Fruit fly (Drosophila melanogaster): ENCODE data around the gene Cds.
A peak's percentile ranks its signal among the peaks of the same experiment; 100 is the strongest.

The Cds gene

DNA sequence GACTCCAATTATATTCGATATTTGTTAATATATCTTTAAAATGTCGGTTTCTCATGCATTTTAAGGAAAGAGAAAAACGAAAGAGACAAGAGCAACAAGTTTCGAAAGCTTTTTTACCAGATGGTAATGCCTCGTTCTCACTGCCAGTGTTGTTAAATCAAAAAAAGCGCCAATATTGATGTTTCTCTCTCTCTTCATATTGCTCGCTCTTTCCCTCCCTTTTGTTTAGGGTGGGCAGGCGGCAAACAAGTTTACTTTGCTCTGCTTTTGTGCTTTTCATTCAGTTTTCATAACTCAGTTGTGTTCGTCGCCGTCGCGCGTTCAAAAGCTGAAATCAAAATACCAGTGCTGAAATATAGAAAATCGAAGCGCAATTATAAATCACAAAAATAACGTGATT lies 45.7 kb upstream of the Cds start (continued):
- peak; percentile 8 for TF ChIP-seq CG13624 (GFP tag; optimal IDR thresholded peaks at IDR 0.05)
- no peak for TF ChIP-seq D19B (GFP tag; optimal IDR thresholded peaks at IDR 0.05)
- no peak for TF ChIP-seq MESR4 (GFP tag; optimal IDR thresholded peaks at IDR 0.05)
- TF ChIP-seq amos (GFP tag; IDR thresholded peaks at IDR 0.05; ENCODE audit: partially characterized antibody): no peak; the same call in 1 of the 2 replicates
- peak; percentile 55 for TF ChIP-seq CrebB (tag; optimal IDR thresholded peaks at IDR 0.05)
- no peak for TF ChIP-seq pan (optimal IDR thresholded peaks at IDR 0.05)
- no peak for TF ChIP-seq pan (GFP tag; optimal IDR thresholded peaks at IDR 0.05 in 1 of 2, IDR thresholded peaks at IDR 0.05 in 1 of 2)
- no peak for TF ChIP-seq Tbp (GFP tag; optimal IDR thresholded peaks at IDR 0.05)
- TF ChIP-seq CG4854 (GFP tag; optimal IDR thresholded peaks at IDR 0.05): no peak
- TF ChIP-seq phol (tag; optimal IDR thresholded peaks at IDR 0.05): no peak
- TF ChIP-seq chinmo (GFP tag; IDR thresholded peaks at IDR 0.05; ENCODE audit: partially characterized antibody): peak; percentile 77; the same call in 2 of the 4 replicates
- no peak for TF ChIP-seq Gsc (GFP tag; IDR thresholded peaks at IDR 0.05)
- TF ChIP-seq hbn (GFP tag; IDR thresholded peaks at IDR 0.05; ENCODE audit: partially characterized antibody): no peak
- TF ChIP-seq CG9797 (GFP tag; optimal IDR thresholded peaks at IDR 0.05): no peak
- TF ChIP-seq slou (GFP tag; optimal IDR thresholded peaks at IDR 0.05): no peak
- no peak for TF ChIP-seq CG1832 (GFP tag; optimal IDR thresholded peaks at IDR 0.05)
- peak; percentile 29 for TF ChIP-seq tap (tag; optimal IDR thresholded peaks at IDR 0.05)
- no peak for TF ChIP-seq peb (GFP tag; IDR thresholded peaks at IDR 0.05)
- peak; percentile 64 for TF ChIP-seq CG13296 (GFP tag; optimal IDR thresholded peaks at IDR 0.05)
- no peak for TF ChIP-seq jumu (GFP tag; optimal IDR thresholded peaks at IDR 0.05)
- peak; percentile 13 to 42 for TF ChIP-seq dpn (GFP tag; optimal IDR thresholded peaks at IDR 0.05)
- TF ChIP-seq Oaz (GFP tag; IDR thresholded peaks at IDR 0.05): no peak
- peak; percentile 55 for TF ChIP-seq ewg (GFP tag; optimal IDR thresholded peaks at IDR 0.05)
- no peak for TF ChIP-seq CG17829 (tag; optimal IDR thresholded peaks at IDR 0.05)
- no peak for TF ChIP-seq gsb (GFP tag; IDR thresholded peaks at IDR 0.05)
- peak; percentile 28; the same call in 1 of the 3 replicates for TF ChIP-seq sr (GFP tag; IDR thresholded peaks at IDR 0.05)
- TF ChIP-seq CG31441 (GFP tag; IDR thresholded peaks at IDR 0.05): no peak; the same call in 1 of the 2 replicates
- no peak for TF ChIP-seq CG10366 (GFP tag; IDR thresholded peaks at IDR 0.05)
- peak; percentile 47; the same call in 1 of the 2 replicates for TF ChIP-seq stc (GFP tag; IDR thresholded peaks at IDR 0.05)
- peak; percentile 74 for TF ChIP-seq MTF-1 (GFP tag; optimal IDR thresholded peaks at IDR 0.05; ENCODE audit: borderline replicate concordance)
- peak; percentile 18 for TF ChIP-seq CG12391 (tag; optimal IDR thresholded peaks at IDR 0.05)
- TF ChIP-seq CG7556 (GFP tag; optimal IDR thresholded peaks at IDR 0.05): peak; percentile 7
- no peak for TF ChIP-seq Dfd (GFP tag; optimal IDR thresholded peaks at IDR 0.05)
- TF ChIP-seq CG18764 (GFP tag; optimal IDR thresholded peaks at IDR 0.05): no peak
- TF ChIP-seq CG10979 (tag; optimal IDR thresholded peaks at IDR 0.05): no peak
- no peak for TF ChIP-seq CG4360 (GFP tag; IDR thresholded peaks at IDR 0.05)
- TF ChIP-seq row (GFP tag; IDR thresholded peaks at IDR 0.05): peak; percentile 18; the same call in 1 of the 3 replicates
- no peak for TF ChIP-seq cas (GFP tag; IDR thresholded peaks at IDR 0.05)
- TF ChIP-seq Pdp1 (GFP tag; optimal IDR thresholded peaks at IDR 0.05): peak in 1 of 2 experiments; percentile 61
- TF ChIP-seq Side (GFP tag; optimal IDR thresholded peaks at IDR 0.05): peak; percentile 44
- TF ChIP-seq ttk (GFP tag; IDR thresholded peaks at IDR 0.05): 0 out of 2 replicates have a peak, but pooled peaks have one; percentile 20
- TF ChIP-seq CG34376 (GFP tag; optimal IDR thresholded peaks at IDR 0.05): peak; percentile 76
- TF ChIP-seq fd102C (GFP tag; optimal IDR thresholded peaks at IDR 0.05): no peak
- peak; percentile 17 for TF ChIP-seq Mad (GFP tag; optimal IDR thresholded peaks at IDR 0.05)
- no peak for TF ChIP-seq CG7372 (GFP tag; IDR thresholded peaks at IDR 0.05)
- no peak for TF ChIP-seq CG12942 (GFP tag; optimal IDR thresholded peaks at IDR 0.05)
- no peak for TF ChIP-seq CG13123 (GFP tag; optimal IDR thresholded peaks at IDR 0.05)
- TF ChIP-seq dm (GFP tag; optimal IDR thresholded peaks at IDR 0.05): no peak
- TF ChIP-seq CG5245 (GFP tag; optimal IDR thresholded peaks at IDR 0.05): no peak
- no peak for TF ChIP-seq CG12155 (GFP tag; optimal IDR thresholded peaks at IDR 0.05)
- TF ChIP-seq Optix (GFP tag; IDR thresholded peaks at IDR 0.05): no peak
- TF ChIP-seq rib (GFP tag; IDR thresholded peaks at IDR 0.05): peak; percentile 31; the same call in 1 of the 2 replicates
